Worm (Caenorhabditis elegans) whole organism, young adult: ENCODE measurements around the gene abhd-12.

Source experiments
- B0019.2 ChIP-seq: fragments of 200-800 bp; sonication (Bioruptor generic); conservative IDR thresholded peaks from 2 replicates; pipeline ENCODE4 v1.3.6; 2022; ENCODE audit warnings: missing genetic modification reagents, missing genetic modification characterization, missing compliant biosample characterization
- C06A6.2 ChIP-seq: fragments of 200-800 bp; sonication (Bioruptor generic); conservative IDR thresholded peaks from 2 replicates; pipeline ENCODE4 v1.3.6; 2022; ENCODE audit warnings: missing genetic modification characterization, missing compliant biosample characterization
- F22D6.2 ChIP-seq: sonication (generic microtip); optimal IDR thresholded peaks from 2 replicates; lab custom pipeline; 2016; ENCODE audit warnings: mild to moderate bottlenecking, missing genetic modification characterization, missing compliant biosample characterization
- F52B5.7 ChIP-seq: sonication (generic microtip); optimal IDR thresholded peaks from 2 replicates; lab custom pipeline; 2016; ENCODE audit warnings: mild to moderate bottlenecking, missing genetic modification characterization, missing compliant biosample characterization
- F57A8.1 ChIP-seq: fragments of 200-800 bp; sonication (Bioruptor generic); optimal IDR thresholded peaks from 2 replicates; lab custom pipeline; 2018; ENCODE audit warnings: mild to moderate bottlenecking, missing genetic modification characterization, moderate library complexity, missing compliant biosample characterization
- Y53G8AR.9 ChIP-seq: fragments of 200-800 bp; sonication (Bioruptor generic); conservative IDR thresholded peaks from 2 replicates; pipeline ENCODE4 v1.3.6; 2022; ENCODE audit warnings: missing genetic modification reagents, missing genetic modification characterization, missing compliant biosample characterization
- Y67H2A.10 ChIP-seq: fragments of 200-800 bp; sonication (Bioruptor generic); conservative IDR thresholded peaks from 2 replicates; pipeline ENCODE4 v1.3.6; 2022; ENCODE audit warnings: missing genetic modification reagents, missing genetic modification characterization, missing compliant biosample characterization
- Y79H2A.3 ChIP-seq: fragments of 200-800 bp; sonication (Bioruptor generic); conservative IDR thresholded peaks from 2 replicates; pipeline ENCODE4 v1.3.6; 2022; ENCODE audit warnings: missing genetic modification reagents, missing genetic modification characterization, missing compliant biosample characterization
- ZK185.1 ChIP-seq: sonication (generic microtip); optimal IDR thresholded peaks from 2 replicates; lab custom pipeline; 2016; ENCODE audit warnings: mild to moderate bottlenecking, missing genetic modification characterization, missing compliant biosample characterization; ENCODE audit not compliant: poor library complexity, severe bottlenecking
- aptf-3 ChIP-seq: fragments of 200-800 bp; sonication (Bioruptor generic); IDR thresholded peaks from 2 replicates; pipeline ENCODE4 v1.3.6; 2022; ENCODE audit warnings: missing genetic modification characterization, missing compliant biosample characterization
- atf-7 ChIP-seq: sonication (generic microtip); optimal IDR thresholded peaks from 2 replicates; lab custom pipeline; 2017; ENCODE audit warnings: mild to moderate bottlenecking, missing genetic modification characterization, missing compliant biosample characterization
- attf-3 ChIP-seq: fragments of 200-800 bp; sonication (Bioruptor generic); conservative IDR thresholded peaks from 2 replicates; pipeline ENCODE4 v1.3.6; 2022; ENCODE audit warnings: missing genetic modification reagents, missing genetic modification characterization, missing compliant biosample characterization
- cebp-1 ChIP-seq, 2 experiments: fragments of 200-800 bp in 1 of 2; sonication (Bioruptor generic) in 1 of 2; sonication (generic microtip) in 1 of 2; IDR thresholded peaks in 1 of 2; optimal IDR thresholded peaks in 1 of 2; 2 replicates each; pipeline versions ENCODE4 v1.3.6 to Lab custom; 2017 to 2022; ENCODE audit warnings: missing compliant biosample characterization in 2 of 2, missing genetic modification characterization in 2 of 2, mild to moderate bottlenecking in 1 of 2, missing genetic modification reagents in 1 of 2, moderate library complexity in 1 of 2
- cebp-2 ChIP-seq: fragments of 200-800 bp; sonication (Bioruptor generic); IDR thresholded peaks from 2 replicates; pipeline ENCODE4 v1.3.6; 2022; ENCODE audit warnings: missing genetic modification characterization, missing compliant biosample characterization
- ceh-58 ChIP-seq: fragments of 200-800 bp; sonication (Bioruptor generic); IDR thresholded peaks from 2 replicates; pipeline ENCODE4 v1.3.6; 2022; ENCODE audit warnings: missing genetic modification characterization, missing compliant biosample characterization
- hlh-12 ChIP-seq: sonication (generic microtip); optimal IDR thresholded peaks from 2 replicates; lab custom pipeline; 2016; ENCODE audit warnings: missing genetic modification characterization, missing compliant biosample characterization
- hmg-1.2 ChIP-seq: fragments of 200-800 bp; sonication (Bioruptor generic); IDR thresholded peaks from 2 replicates; pipeline ENCODE4 v1.3.6; 2022; ENCODE audit warnings: missing genetic modification reagents, missing genetic modification characterization, missing compliant biosample characterization
- let-526 ChIP-seq: fragments of 200-800 bp; sonication (Bioruptor generic); IDR thresholded peaks from 2 replicates; pipeline ENCODE4 v1.3.6; 2022; ENCODE audit warnings: missing genetic modification reagents, missing genetic modification characterization, missing compliant biosample characterization
- lin-26 ChIP-seq: fragments of 200-800 bp; sonication (Bioruptor generic); IDR thresholded peaks from 2 replicates; pipeline ENCODE4 v1.3.6; 2022; ENCODE audit warnings: missing genetic modification reagents, missing genetic modification characterization, missing compliant biosample characterization
- lsl-1 ChIP-seq: fragments of 200-800 bp; sonication (Bioruptor generic); optimal IDR thresholded peaks from 2 replicates; lab custom pipeline; 2018; ENCODE audit warnings: mild to moderate bottlenecking, missing genetic modification characterization, moderate library complexity, missing compliant biosample characterization
- lsy-27 ChIP-seq: sonication (generic microtip); optimal IDR thresholded peaks from 2 replicates; lab custom pipeline; 2017; ENCODE audit warnings: missing genetic modification characterization, mild to moderate bottlenecking, missing compliant biosample characterization, antibody characterized with exemption, missing genotype, borderline replicate concordance; ENCODE audit not compliant: insufficient read depth
- madf-6 ChIP-seq: fragments of 200-800 bp; sonication (Bioruptor generic); IDR thresholded peaks from 2 replicates; pipeline ENCODE4 v1.3.6; 2022; ENCODE audit warnings: missing genetic modification reagents, missing genetic modification characterization, missing compliant biosample characterization
- mcd-1 ChIP-seq: fragments of 200-800 bp; sonication (Bioruptor generic); IDR thresholded peaks from 2 replicates; pipeline ENCODE4 v1.3.6; 2022; ENCODE audit warnings: missing genetic modification reagents, missing genetic modification characterization, missing compliant biosample characterization
- nfya-1 ChIP-seq: sonication (generic microtip); optimal IDR thresholded peaks from 2 replicates; lab custom pipeline; 2017; ENCODE audit warnings: antibody characterized with exemption, missing compliant biosample characterization, missing genetic modification characterization, borderline replicate concordance; ENCODE audit not compliant: insufficient read depth
- nfya-2 ChIP-seq: fragments of 200-800 bp; sonication (Bioruptor generic); IDR thresholded peaks from 2 replicates; pipeline ENCODE4 v1.3.6; 2022; ENCODE audit warnings: missing genetic modification reagents, missing genetic modification characterization, missing compliant biosample characterization
- nfyb-1 ChIP-seq: fragments of 200-800 bp; sonication (Bioruptor generic); IDR thresholded peaks from 2 replicates; pipeline ENCODE4 v1.3.6; 2022; ENCODE audit warnings: missing genetic modification reagents, missing genetic modification characterization, missing compliant biosample characterization
- nhr-27 ChIP-seq: fragments of 200-800 bp; sonication (Bioruptor generic); optimal IDR thresholded peaks from 2 replicates; lab custom pipeline; 2018; ENCODE audit warnings: mild to moderate bottlenecking, missing genetic modification characterization, moderate library complexity, missing compliant biosample characterization
- nhr-80 ChIP-seq: sonication (generic microtip); optimal IDR thresholded peaks from 2 replicates; lab custom pipeline; 2016; ENCODE audit warnings: missing genetic modification characterization, missing compliant biosample characterization
- pbrm-1 ChIP-seq: fragments of 200-800 bp; sonication (Bioruptor generic); IDR thresholded peaks from 2 replicates; pipeline ENCODE4 v1.3.6; 2022; ENCODE audit warnings: missing genetic modification reagents, missing genetic modification characterization, missing compliant biosample characterization
- rcor-1 ChIP-seq: fragments of 200-800 bp; sonication (Bioruptor generic); IDR thresholded peaks from 2 replicates; pipeline ENCODE4 v1.3.6; 2022; ENCODE audit warnings: missing genetic modification reagents, missing genetic modification characterization, missing compliant biosample characterization
- rec-8 ChIP-seq, 2 experiments: sonication (generic microtip); optimal IDR thresholded peaks; 2 replicates each; lab custom pipeline; 2016; ENCODE audit warnings: mild to moderate bottlenecking in 2 of 2, missing genetic modification characterization in 2 of 2, missing genetic modification reagents in 2 of 2, missing genotype in 2 of 2, missing biosample characterization in 1 of 2, missing compliant biosample characterization in 1 of 2, moderate library complexity in 1 of 2
- repo-1 ChIP-seq: sonication (generic microtip); optimal IDR thresholded peaks from 2 replicates; lab custom pipeline; 2017; ENCODE audit warnings: mild to moderate bottlenecking, missing genetic modification characterization, missing compliant biosample characterization
- rpc-1 ChIP-seq, 2 experiments: fragments of 150-350 bp in 1 of 2; sonication (generic microtip) in 1 of 2; optimal IDR thresholded peaks; 2 replicates each; lab custom pipeline; 2014 to 2018; ENCODE audit warnings: missing biosample characterization in 1 of 2, missing genetic modification characterization in 1 of 2, missing genetic modification reagents in 1 of 2, missing genotype in 1 of 2
- sdz-38 ChIP-seq: sonication (generic microtip); optimal IDR thresholded peaks from 2 replicates; lab custom pipeline; 2016; ENCODE audit warnings: missing genotype, missing genetic modification characterization, missing compliant biosample characterization
- sea-2 ChIP-seq: fragments of 200-800 bp; sonication (Bioruptor generic); IDR thresholded peaks from 2 replicates; pipeline ENCODE4 v1.3.6; 2022; ENCODE audit warnings: missing genetic modification characterization, missing compliant biosample characterization
- snpc-4 ChIP-seq, 5 experiments: fragments of 150-350 bp in 1 of 5; sonication (generic microtip) in 4 of 5; optimal IDR thresholded peaks; 2 replicates each; lab custom pipeline; 2014 to 2018; ENCODE audit warnings: missing genetic modification characterization in 5 of 5, missing biosample characterization in 3 of 5, antibody characterized with exemption in 2 of 5, mild to moderate bottlenecking in 2 of 5, missing compliant biosample characterization in 2 of 5, missing genotype in 2 of 5, moderate library complexity in 2 of 5, missing genetic modification reagents in 1 of 5
- sptf-2 ChIP-seq: fragments of 200-800 bp; sonication (Bioruptor generic); optimal IDR thresholded peaks from 2 replicates; lab custom pipeline; 2018; ENCODE audit warnings: mild to moderate bottlenecking, missing genetic modification characterization, missing compliant biosample characterization
- unc-62 ChIP-seq: fragments of 150-350 bp; optimal IDR thresholded peaks from 2 replicates; lab custom pipeline; 2014; ENCODE audit warnings: missing biosample characterization, missing genetic modification reagents, missing genetic modification characterization
- zim-3 ChIP-seq: sonication (generic microtip); optimal IDR thresholded peaks from 2 replicates; lab custom pipeline; 2017; ENCODE audit warnings: mild to moderate bottlenecking, missing genetic modification characterization, moderate library complexity, missing compliant biosample characterization
- ztf-18 ChIP-seq: sonication (generic microtip); optimal IDR thresholded peaks from 2 replicates; lab custom pipeline; 2016; ENCODE audit warnings: missing genotype, mild to moderate bottlenecking, missing genetic modification characterization, missing compliant biosample characterization
- ztf-22 ChIP-seq: fragments of 200-800 bp; sonication (Bioruptor generic); optimal IDR thresholded peaks from 2 replicates; lab custom pipeline; 2018; ENCODE audit warnings: mild to moderate bottlenecking, missing genetic modification characterization, moderate library complexity, missing compliant biosample characterization
- ztf-26 ChIP-seq: sonication (generic microtip); optimal IDR thresholded peaks from 2 replicates; lab custom pipeline; 2017; ENCODE audit warnings: missing genetic modification characterization, missing compliant biosample characterization

The abhd-12 gene

ce11 chrV:7994570-7994969 is 10.9 kb downstream of the abhd-12 start, which contains the start of gene ceh-76:
Gene ceh-76, minus strand, starts transcription at chrV:7994670.
- no peak for TF ChIP-seq F22D6.2 (tag; lab: Kevin White, UChicago)
- TF ChIP-seq Y79H2A.3 (GFP tag; lab: Robert Waterston, UW), result no peak
- TF ChIP-seq ceh-58 (GFP tag; lab: Robert Waterston, UW), result no peak
- TF ChIP-seq sdz-38 (tag; lab: Kevin White, UChicago), result no peak

ce11 chrV:7995165-7995564 is 11.5 kb downstream of the abhd-12 start:
- TF ChIP-seq sptf-2 (GFP tag; lab: Kevin White, UChicago) (no peak), sea-2 (no peak), hmg-1.2 (no peak), B0019.2 (no peak), F57A8.1 (GFP tag; lab: Kevin White, UChicago) (no peak), C06A6.2 (no peak), zim-3 (tag; lab: Kevin White, UChicago) (no peak), hlh-12 (tag; lab: Kevin White, UChicago) (no peak)

ce11 chrV:7995878-7996277 is 12.2 kb downstream of the abhd-12 start, which contains the start of gene Y97E10AR.2:
Gene Y97E10AR.2, plus strand, starts transcription at chrV:7996178.
- no peak for TF ChIP-seq pbrm-1 (GFP tag; lab: Robert Waterston, UW)
- no peak for TF ChIP-seq repo-1 (tag; lab: Kevin White, UChicago)
- TF ChIP-seq cebp-2, result no peak
- no peak for TF ChIP-seq nfya-1 (tag; lab: Kevin White, UChicago)
- TF ChIP-seq ztf-26, result no peak
- TF ChIP-seq madf-6 (GFP tag; lab: Robert Waterston, UW), result no peak
- TF ChIP-seq lsl-1 (GFP tag; lab: Kevin White, UChicago), result no peak
- no peak for TF ChIP-seq rec-8 (tag; optimal IDR thresholded peaks at IDR 0.05; lab: Kevin White, UChicago)
- no peak for TF ChIP-seq nfya-2 (GFP tag; lab: Robert Waterston, UW)
- no peak for TF ChIP-seq let-526 (GFP tag; lab: Robert Waterston, UW)
- no peak for TF ChIP-seq lin-26 (GFP tag; lab: Robert Waterston, UW)
- TF ChIP-seq ZK185.1, result no peak
- TF ChIP-seq aptf-3, result no peak
- TF ChIP-seq cebp-1 (GFP tag; IDR thresholded peaks at IDR 0.05; lab: Robert Waterston, UW), result no peak
- TF ChIP-seq cebp-1 (tag; optimal IDR thresholded peaks at IDR 0.05; lab: Kevin White, UChicago), result no peak

- TF ChIP-seq rpc-1 (optimal IDR thresholded peaks at IDR 0.05; lab: Kevin White, UChicago) (no peak), rpc-1 (tag; optimal IDR thresholded peaks at IDR 0.05; lab: Kevin White, UChicago) (no peak), lin-26 (GFP tag; lab: Robert Waterston, UW) (no peak), rcor-1 (GFP tag; lab: Robert Waterston, UW) (0 out of 2 replicates have a peak, but pooled peaks have one; percentile 21), nhr-80 (peak; percentile 98), mcd-1 (GFP tag; lab: Robert Waterston, UW) (no peak; the same call in 1 of the 2 replicates), Y53G8AR.9 (GFP tag; lab: Robert Waterston, UW) (0 out of 2 replicates have a peak, but pooled peaks have one; percentile 68), unc-62 (peak; percentile 78), hmg-1.2 (peak; percentile 77), madf-6 (GFP tag; lab: Robert Waterston, UW) (no peak), ztf-18 (tag; lab: Kevin White, UChicago) (peak; percentile 49), nfyb-1 (GFP tag; lab: Robert Waterston, UW) (peak; percentile 49; the same call in 1 of the 2 replicates), ztf-22 (GFP tag; lab: Kevin White, UChicago) (peak; percentile 75), lsy-27 (no peak), snpc-4 (GFP tag; optimal IDR thresholded peaks at IDR 0.05; lab: Kevin White, UChicago) (no peak), snpc-4 (tag; optimal IDR thresholded peaks at IDR 0.05; lab: Kevin White, UChicago) (peak; percentile 29 to 51 (median 40)), F52B5.7 (tag; lab: Kevin White, UChicago) (no peak), atf-7 (tag; lab: Kevin White, UChicago) (peak; percentile 85), attf-3 (no peak), nhr-27 (tag; lab: Kevin White, UChicago) (no peak), Y67H2A.10 (GFP tag; lab: Robert Waterston, UW) (no peak)
Observed at ce11 chrV:8000929-8001513, 17.3 kb downstream of the abhd-12 start, which contains the start of gene Y97E10AR.1. Gene Y97E10AR.1, plus strand, starts transcription at chrV:8001463.
